Fruit fly (Drosophila melanogaster) whole organism, wandering third instar larva: ENCODE data around the gene mus81.

Experiments used
- CG9705 ChIP-seq: fragments of 200-800 bp; sonication (Bioruptor generic); optimal IDR thresholded peaks from 2 replicates; lab custom pipeline; 2018; ENCODE audit warnings: missing biosample characterization, mild to moderate bottlenecking, missing genetic modification characterization
- Jra ChIP-seq: sonication (Bioruptor generic); optimal IDR thresholded peaks from 2 replicates; lab custom pipeline; 2016; ENCODE audit warnings: missing biosample characterization, missing genetic modification characterization
- Mio ChIP-seq: sonication (Bioruptor generic); optimal IDR thresholded peaks from 2 replicates; lab custom pipeline; 2016; ENCODE audit warnings: missing biosample characterization, missing genetic modification characterization
- Myc ChIP-seq: fragments of >200 bp; optimal IDR thresholded peaks from 2 replicates; lab custom pipeline; 2017
- OdsH ChIP-seq: fragments of 200-800 bp; sonication (Bioruptor generic); optimal IDR thresholded peaks from 2 replicates; lab custom pipeline; 2016; ENCODE audit warnings: missing biosample characterization, mild to moderate bottlenecking, missing genetic modification characterization
- br ChIP-seq: fragments of 200-800 bp; sonication (Bioruptor generic); optimal IDR thresholded peaks from 2 replicates; lab custom pipeline; 2016; ENCODE audit warnings: missing biosample characterization, missing genetic modification characterization
- dl ChIP-seq, 2 experiments: fragments of 175-275, 200-275 bp in 1 of 2; fragments of 200-275 bp in 1 of 2; sonication (Bioruptor generic); optimal IDR thresholded peaks; lab custom pipeline; 2018; ENCODE audit warnings: mild to moderate bottlenecking in 2 of 2, missing biosample characterization in 2 of 2, missing genetic modification characterization in 2 of 2, moderate library complexity in 2 of 2; ENCODE audit not compliant: partially characterized antibody in 2 of 2, insufficient read depth in 1 of 2
- dsf ChIP-seq: sonication (Bioruptor generic); optimal IDR thresholded peaks from 2 replicates; lab custom pipeline; 2016; ENCODE audit warnings: missing biosample characterization, missing genetic modification characterization, borderline replicate concordance
- h ChIP-seq: fragments of 200-800 bp; sonication (Bioruptor generic); optimal IDR thresholded peaks from 3 replicates; lab custom pipeline; 2016; ENCODE audit warnings: missing biosample characterization, mild to moderate bottlenecking, missing genetic modification characterization
- sv ChIP-seq: fragments of 200-800 bp; sonication (Bioruptor generic); optimal IDR thresholded peaks from 3 replicates; lab custom pipeline; 2016; ENCODE audit warnings: missing biosample characterization, missing genetic modification characterization
- usp ChIP-seq: fragments of >200 bp; optimal IDR thresholded peaks from 2 replicates; lab custom pipeline; 2017; ENCODE audit warnings: missing biosample characterization, missing genetic modification characterization

DNA sequence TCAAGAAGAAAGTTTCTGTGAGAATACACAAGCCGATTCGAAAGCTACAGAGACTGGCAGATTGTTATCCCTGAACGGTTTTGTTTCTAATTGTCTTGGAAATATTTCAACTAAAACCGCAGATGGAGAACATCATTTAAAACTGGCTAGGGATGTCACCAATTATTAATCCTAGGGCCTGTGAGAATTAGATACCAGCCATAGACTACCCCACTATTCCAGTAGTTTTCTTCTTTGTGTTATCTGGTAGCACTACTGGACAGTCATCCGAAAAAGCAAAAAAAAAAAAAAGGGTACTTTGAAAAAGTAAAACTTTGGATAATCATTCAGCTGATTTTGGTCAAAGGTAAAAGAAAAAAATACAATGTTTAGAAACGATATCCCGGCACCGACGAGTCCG lies 49.3 kb downstream of the mus81 start, which contains the start of gene CG18823:
- no peak for TF ChIP-seq dsf (GFP tag; lab: Kevin White, UChicago)
- TF ChIP-seq Jra (GFP tag; lab: Kevin White, UChicago), result no peak
- no peak for TF ChIP-seq OdsH (GFP tag; lab: Kevin White, UChicago)
- TF ChIP-seq dl (GFP tag; optimal IDR thresholded peaks at IDR 0.05; lab: Kevin White, UChicago; ENCODE audit: insufficient read depth in 1 of 2, partially characterized antibody in 2 of 2), result no peak
- TF ChIP-seq usp (GFP tag; lab: Kevin White, UChicago), result no peak
- TF ChIP-seq CG9705 (GFP tag; lab: Kevin White, UChicago), result no peak
- TF ChIP-seq Mio (GFP tag; lab: Kevin White, UChicago), result no peak
- no peak for TF ChIP-seq h (GFP tag; lab: Kevin White, UChicago)
- no peak for TF ChIP-seq br
- TF ChIP-seq Myc (lab: Kevin White, UChicago), result no peak
- no peak for TF ChIP-seq sv (GFP tag; lab: Kevin White, UChicago)
